Worm (Caenorhabditis elegans) whole organism, late embryonic: ENCODE results near the gene prx-1.

Experiments used
- ceh-9 ChIP-seq: sonication (generic microtip); optimal IDR thresholded peaks from 2 replicates; lab custom pipeline; 2016; ENCODE audit warnings: mild to moderate bottlenecking, missing genetic modification characterization, inconsistent platforms, missing compliant biosample characterization
- eyg-1 ChIP-seq: sonication (generic microtip); optimal IDR thresholded peaks from 2 replicates; lab custom pipeline; 2016; ENCODE audit warnings: missing genotype, missing genetic modification characterization, missing compliant biosample characterization
- fkh-10 ChIP-seq: fragments of 150-350 bp; optimal IDR thresholded peaks from 2 replicates; lab custom pipeline; 2014; ENCODE audit warnings: missing biosample characterization, missing genetic modification reagents, missing genetic modification characterization
- gmeb-2 ChIP-seq: sonication (generic microtip); optimal IDR thresholded peaks from 2 replicates; lab custom pipeline; 2016; ENCODE audit warnings: missing genetic modification characterization, inconsistent platforms, missing compliant biosample characterization

- TF ChIP-seq eyg-1 (tag; lab: Kevin White, UChicago) (no peak), fkh-10 (GFP tag; lab: Kevin White, UChicago) (no peak), gmeb-2 (tag; lab: Kevin White, UChicago) (no peak), ceh-9 (no peak)
These were observed 21.1 kb upstream of the prx-1 start for ce11 chrX:14292632-14293031.
